Worm (Caenorhabditis elegans): Measurements from ENCODE around the gene fbxb-59.

DNA sequence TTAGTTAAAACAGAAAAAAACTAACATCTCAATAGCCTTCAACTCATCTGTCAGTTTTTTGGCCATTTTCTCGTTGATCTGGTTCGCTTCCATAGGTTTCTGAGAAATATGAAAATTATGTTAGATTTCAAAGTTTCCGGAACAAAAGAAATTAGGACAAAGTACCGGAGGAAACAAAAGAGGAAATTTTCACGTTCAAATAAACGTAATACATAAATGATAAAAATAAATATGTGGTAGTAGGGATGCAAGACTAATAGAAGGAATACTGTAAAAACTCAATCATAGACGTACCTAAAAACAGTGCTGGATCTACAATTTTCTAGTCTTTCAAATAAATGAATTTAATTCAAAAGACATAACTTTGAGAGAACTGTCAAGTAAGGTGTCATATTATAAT lies 17.2 kb downstream of the fbxb-59 start, which contains the start of gene fbxa-116:
- no peak for TF ChIP-seq nhr-41 (GFP tag; IDR thresholded peaks at IDR 0.05)
- no peak for TF ChIP-seq mep-1 (tag; optimal IDR thresholded peaks at IDR 0.05)
- no peak for TF ChIP-seq nhr-76 (tag; optimal IDR thresholded peaks at IDR 0.05)
- no peak for TF ChIP-seq jun-1 (tag; optimal IDR thresholded peaks at IDR 0.05)
- TF ChIP-seq dmd-9 (GFP tag; IDR thresholded peaks at IDR 0.05): no peak
- TF ChIP-seq unc-62 (GFP tag; optimal IDR thresholded peaks at IDR 0.05 in 1 of 2): no peak
- TF ChIP-seq unc-62 (tag; optimal IDR thresholded peaks at IDR 0.05): no peak
- TF ChIP-seq snpc-4 (tag; optimal IDR thresholded peaks at IDR 0.05): no peak
- no peak for TF ChIP-seq ceh-82 (tag; optimal IDR thresholded peaks at IDR 0.05)

Measured in whole organism, L4 larva.